Worm (Caenorhabditis elegans) whole organism, young adult: ENCODE data around the gene tsp-9.

Experiments
- F10E7.11 ChIP-seq: sonication (generic microtip); optimal IDR thresholded peaks from 2 replicates; lab custom pipeline; 2017; ENCODE audit warnings: mild to moderate bottlenecking, missing genetic modification characterization, moderate library complexity, missing compliant biosample characterization
- F49E8.2 ChIP-seq: sonication (generic microtip); optimal IDR thresholded peaks from 3 replicates; lab custom pipeline; 2017; ENCODE audit warnings: missing genetic modification characterization, mild to moderate bottlenecking, missing compliant biosample characterization, antibody characterized with exemption, moderate library complexity; ENCODE audit not compliant: insufficient read depth
- F55B11.4 ChIP-seq: sonication (generic microtip); optimal IDR thresholded peaks from 2 replicates; lab custom pipeline; 2016; ENCODE audit warnings: missing compliant biosample characterization, missing genetic modification characterization, borderline replicate concordance; ENCODE audit not compliant: insufficient read depth
- F57A8.1 ChIP-seq: fragments of 200-800 bp; sonication (Bioruptor generic); optimal IDR thresholded peaks from 2 replicates; lab custom pipeline; 2018; ENCODE audit warnings: mild to moderate bottlenecking, missing genetic modification characterization, moderate library complexity, missing compliant biosample characterization
- K12H6.12 ChIP-seq: fragments of 200-800 bp; sonication (Bioruptor generic); optimal IDR thresholded peaks from 2 replicates; lab custom pipeline; 2018; ENCODE audit warnings: mild to moderate bottlenecking, missing genetic modification characterization, missing compliant biosample characterization
- akir-1 ChIP-seq: fragments of 200-800 bp; sonication (Bioruptor generic); optimal IDR thresholded peaks from 2 replicates; lab custom pipeline; 2018; ENCODE audit warnings: mild to moderate bottlenecking, missing genetic modification characterization, moderate library complexity, missing compliant biosample characterization
- aptf-2 ChIP-seq: fragments of 200-800 bp; sonication (Bioruptor generic); conservative IDR thresholded peaks from 2 replicates; pipeline ENCODE4 v1.3.6; 2022; ENCODE audit warnings: missing genetic modification reagents, missing genetic modification characterization, missing compliant biosample characterization
- aptf-3 ChIP-seq: fragments of 200-800 bp; sonication (Bioruptor generic); IDR thresholded peaks from 2 replicates; pipeline ENCODE4 v1.3.6; 2022; ENCODE audit warnings: missing genetic modification characterization, missing compliant biosample characterization
- atf-7 ChIP-seq: sonication (generic microtip); optimal IDR thresholded peaks from 2 replicates; lab custom pipeline; 2017; ENCODE audit warnings: mild to moderate bottlenecking, missing genetic modification characterization, missing compliant biosample characterization
- athp-1 ChIP-seq: sonication (generic microtip); optimal IDR thresholded peaks from 2 replicates; lab custom pipeline; 2017; ENCODE audit warnings: mild to moderate bottlenecking, missing genetic modification characterization, missing compliant biosample characterization
- attf-3 ChIP-seq: fragments of 200-800 bp; sonication (Bioruptor generic); conservative IDR thresholded peaks from 2 replicates; pipeline ENCODE4 v1.3.6; 2022; ENCODE audit warnings: missing genetic modification reagents, missing genetic modification characterization, missing compliant biosample characterization
- attf-5 ChIP-seq: fragments of 200-800 bp; sonication (Bioruptor generic); optimal IDR thresholded peaks from 2 replicates; lab custom pipeline; 2018; ENCODE audit warnings: mild to moderate bottlenecking, missing genetic modification characterization, missing compliant biosample characterization
- bed-2 ChIP-seq: fragments of 200-800 bp; sonication (Bioruptor generic); IDR thresholded peaks from 2 replicates; pipeline ENCODE4 v1.3.6; 2022; ENCODE audit warnings: missing genetic modification reagents, missing genetic modification characterization, missing compliant biosample characterization
- cebp-2 ChIP-seq: fragments of 200-800 bp; sonication (Bioruptor generic); IDR thresholded peaks from 2 replicates; pipeline ENCODE4 v1.3.6; 2022; ENCODE audit warnings: missing genetic modification characterization, missing compliant biosample characterization
- ceh-27 ChIP-seq: fragments of 200-800 bp; sonication (Bioruptor generic); optimal IDR thresholded peaks from 2 replicates; lab custom pipeline; 2018; ENCODE audit warnings: mild to moderate bottlenecking, missing genetic modification characterization, moderate library complexity, missing compliant biosample characterization
- ceh-40 ChIP-seq: fragments of 200-800 bp; sonication (Bioruptor generic); IDR thresholded peaks from 2 replicates; pipeline ENCODE4 v1.3.6; 2022; ENCODE audit warnings: missing genetic modification characterization, missing compliant biosample characterization
- ceh-58 ChIP-seq: fragments of 200-800 bp; sonication (Bioruptor generic); IDR thresholded peaks from 2 replicates; pipeline ENCODE4 v1.3.6; 2022; ENCODE audit warnings: missing genetic modification characterization, missing compliant biosample characterization
- fkh-3 ChIP-seq: sonication (generic microtip); optimal IDR thresholded peaks from 2 replicates; lab custom pipeline; 2016; ENCODE audit warnings: mild to moderate bottlenecking, missing genetic modification characterization, missing compliant biosample characterization
- gei-17 ChIP-seq: fragments of 200-800 bp; sonication (Bioruptor generic); optimal IDR thresholded peaks from 2 replicates; lab custom pipeline; 2018; ENCODE audit warnings: mild to moderate bottlenecking, missing genetic modification characterization, missing compliant biosample characterization
- hlh-26 ChIP-seq: fragments of 200-800 bp; sonication (Bioruptor generic); conservative IDR thresholded peaks from 2 replicates; pipeline ENCODE4 v1.3.6; 2022; ENCODE audit warnings: missing genetic modification reagents, missing genetic modification characterization, missing compliant biosample characterization
- hmg-20 ChIP-seq: fragments of 200-800 bp; sonication (Bioruptor generic); IDR thresholded peaks from 2 replicates; pipeline ENCODE4 v1.3.6; 2022; ENCODE audit warnings: missing genetic modification reagents, missing genetic modification characterization, missing compliant biosample characterization
- lag-1 ChIP-seq: fragments of 200-800 bp; sonication (Bioruptor generic); IDR thresholded peaks from 2 replicates; pipeline ENCODE4 v1.3.6; 2022; ENCODE audit warnings: missing genetic modification reagents, missing genetic modification characterization, missing compliant biosample characterization
- let-607 ChIP-seq, 2 experiments: fragments of 200-800 bp in 1 of 2; sonication (Bioruptor generic) in 1 of 2; sonication (generic microtip) in 1 of 2; optimal IDR thresholded peaks; 2 replicates each; lab custom pipeline; 2016 to 2018; ENCODE audit warnings: mild to moderate bottlenecking in 2 of 2, missing compliant biosample characterization in 2 of 2, missing genetic modification characterization in 2 of 2, moderate library complexity in 2 of 2, missing genotype in 1 of 2
- lin-26 ChIP-seq: fragments of 200-800 bp; sonication (Bioruptor generic); IDR thresholded peaks from 2 replicates; pipeline ENCODE4 v1.3.6; 2022; ENCODE audit warnings: missing genetic modification reagents, missing genetic modification characterization, missing compliant biosample characterization
- madf-10 ChIP-seq: sonication (generic microtip); optimal IDR thresholded peaks from 2 replicates; lab custom pipeline; 2016; ENCODE audit warnings: mild to moderate bottlenecking, missing genetic modification characterization, missing compliant biosample characterization
- madf-8 ChIP-seq: fragments of 200-800 bp; sonication (Bioruptor generic); conservative IDR thresholded peaks from 2 replicates; pipeline ENCODE4 v1.3.6; 2022; ENCODE audit warnings: missing genetic modification reagents, missing genetic modification characterization, missing compliant biosample characterization
- nfyb-1 ChIP-seq: fragments of 200-800 bp; sonication (Bioruptor generic); IDR thresholded peaks from 2 replicates; pipeline ENCODE4 v1.3.6; 2022; ENCODE audit warnings: missing genetic modification reagents, missing genetic modification characterization, missing compliant biosample characterization
- nhr-179 ChIP-seq: sonication (generic microtip); optimal IDR thresholded peaks from 2 replicates; lab custom pipeline; 2016; ENCODE audit warnings: mild to moderate bottlenecking, missing genetic modification characterization, missing compliant biosample characterization
- pha-4 ChIP-seq: fragments of 150-350 bp; sonication (generic microtip); optimal IDR thresholded peaks from 2 replicates; lab custom pipeline; 2014; ENCODE audit warnings: missing biosample characterization, missing genetic modification reagents, missing genetic modification characterization
- repo-1 ChIP-seq: sonication (generic microtip); optimal IDR thresholded peaks from 2 replicates; lab custom pipeline; 2017; ENCODE audit warnings: mild to moderate bottlenecking, missing genetic modification characterization, missing compliant biosample characterization
- rpc-1 ChIP-seq, 2 experiments: fragments of 150-350 bp in 1 of 2; sonication (generic microtip) in 1 of 2; optimal IDR thresholded peaks; 2 replicates each; lab custom pipeline; 2014 to 2018; ENCODE audit warnings: missing biosample characterization in 1 of 2, missing genetic modification characterization in 1 of 2, missing genetic modification reagents in 1 of 2, missing genotype in 1 of 2
- sdz-38 ChIP-seq: sonication (generic microtip); optimal IDR thresholded peaks from 2 replicates; lab custom pipeline; 2016; ENCODE audit warnings: missing genotype, missing genetic modification characterization, missing compliant biosample characterization
- snpc-1.3 ChIP-seq: sonication (generic microtip); optimal IDR thresholded peaks from 2 replicates; lab custom pipeline; 2017; ENCODE audit warnings: missing genetic modification characterization, mild to moderate bottlenecking, missing compliant biosample characterization, antibody characterized with exemption, moderate library complexity, missing genotype, missing genetic modification reagents; ENCODE audit not compliant: insufficient read depth
- tlf-1 ChIP-seq: fragments of 200-800 bp; sonication (Bioruptor generic); optimal IDR thresholded peaks from 2 replicates; lab custom pipeline; 2018; ENCODE audit warnings: mild to moderate bottlenecking, missing genetic modification characterization, missing compliant biosample characterization
- zim-3 ChIP-seq: sonication (generic microtip); optimal IDR thresholded peaks from 2 replicates; lab custom pipeline; 2017; ENCODE audit warnings: mild to moderate bottlenecking, missing genetic modification characterization, moderate library complexity, missing compliant biosample characterization
- ztf-18 ChIP-seq: sonication (generic microtip); optimal IDR thresholded peaks from 2 replicates; lab custom pipeline; 2016; ENCODE audit warnings: missing genotype, mild to moderate bottlenecking, missing genetic modification characterization, missing compliant biosample characterization
- ztf-25 ChIP-seq: fragments of 200-800 bp; sonication (Bioruptor generic); IDR thresholded peaks from 2 replicates; pipeline ENCODE4 v1.3.6; 2022; ENCODE audit warnings: missing genetic modification reagents, missing genetic modification characterization, missing compliant biosample characterization
- ztf-28 ChIP-seq: fragments of 200-800 bp; sonication (Bioruptor generic); IDR thresholded peaks from 2 replicates; pipeline ENCODE4 v1.3.6; 2022; ENCODE audit warnings: missing genetic modification reagents, missing genetic modification characterization, missing compliant biosample characterization
- ztf-6 ChIP-seq: fragments of 200-800 bp; sonication (Bioruptor generic); IDR thresholded peaks from 2 replicates; pipeline ENCODE4 v1.3.6; 2022; ENCODE audit warnings: missing genetic modification reagents, missing genetic modification characterization, missing compliant biosample characterization

Gene tsp-9

ce11 chrX:1255547-1255946 lies 9.7 kb downstream of the tsp-9 start, which contains the start of gene npr-11:
npr-11 (minus strand) TSS chrX:1255647.
- no peak for TF ChIP-seq ztf-6 (GFP tag; lab: Robert Waterston, UW)

- TF ChIP-seq madf-10 (no peak), aptf-2 (GFP tag; lab: Robert Waterston, UW) (no peak), ceh-27 (GFP tag; lab: Kevin White, UChicago) (no peak), pha-4 (tag; lab: Kevin White, UChicago) (no peak), cebp-2 (GFP tag; lab: Robert Waterston, UW) (0 out of 2 replicates have a peak, but pooled peaks have one; percentile 37), snpc-1.3 (tag; lab: Kevin White, UChicago) (no peak)
Measured at ce11 chrX:1257668-1258067, 11.9 kb downstream of the tsp-9 start.

- TF ChIP-seq gei-17 (GFP tag; lab: Kevin White, UChicago) (no peak), lin-26 (GFP tag; lab: Robert Waterston, UW) (no peak), K12H6.12 (no peak), ztf-28 (no peak), bed-2 (GFP tag; lab: Robert Waterston, UW) (no peak), tlf-1 (GFP tag; lab: Kevin White, UChicago) (no peak), lag-1 (no peak), sdz-38 (tag; lab: Kevin White, UChicago) (no peak), madf-8 (GFP tag; lab: Robert Waterston, UW) (no peak), athp-1 (tag; lab: Kevin White, UChicago) (no peak), snpc-1.3 (tag; lab: Kevin White, UChicago) (no peak), ztf-18 (tag; lab: Kevin White, UChicago) (no peak), nhr-179 (no peak), nfyb-1 (no peak), hlh-26 (GFP tag; lab: Robert Waterston, UW) (no peak), ceh-58 (GFP tag; lab: Robert Waterston, UW) (no peak), hmg-20 (no peak), fkh-3 (no peak), F10E7.11 (tag; lab: Kevin White, UChicago) (no peak)
Measured at ce11 chrX:1265336-1265735, 19.5 kb downstream of the tsp-9 start.

- TF ChIP-seq ceh-40 (GFP tag; lab: Robert Waterston, UW) (no peak), ztf-25 (no peak), rpc-1 (optimal IDR thresholded peaks at IDR 0.05; lab: Kevin White, UChicago) (no peak), rpc-1 (tag; optimal IDR thresholded peaks at IDR 0.05; lab: Kevin White, UChicago) (no peak), attf-3 (GFP tag; lab: Robert Waterston, UW) (no peak), atf-7 (tag; lab: Kevin White, UChicago) (no peak), aptf-3 (GFP tag; lab: Robert Waterston, UW) (no peak), F57A8.1 (GFP tag; lab: Kevin White, UChicago) (no peak), attf-5 (GFP tag; lab: Kevin White, UChicago) (no peak), F49E8.2 (tag; lab: Kevin White, UChicago) (no peak), ceh-58 (GFP tag; lab: Robert Waterston, UW) (no peak), repo-1 (tag; lab: Kevin White, UChicago) (no peak), F10E7.11 (tag; lab: Kevin White, UChicago) (no peak), akir-1 (GFP tag; lab: Kevin White, UChicago) (no peak), zim-3 (tag; lab: Kevin White, UChicago) (no peak), F55B11.4 (tag; lab: Kevin White, UChicago) (no peak), let-607 (tag; optimal IDR thresholded peaks at IDR 0.05; lab: Kevin White, UChicago) (no peak)
Measured at ce11 chrX:1270598-1270997, 24.8 kb downstream of the tsp-9 start, which contains the start of gene C25G6.1. C25G6.1 (plus strand) TSS chrX:1270898.
